Worm (Caenorhabditis elegans) whole organism, dauer: ENCODE data around the gene C26B2.2.

Experiments
- unc-62 ChIP-seq: sonication (generic microtip); optimal IDR thresholded peaks from 2 replicates; lab custom pipeline; 2017; ENCODE audit warnings: missing biosample characterization, missing genetic modification reagents, missing genetic modification characterization

The C26B2.2 gene

DNA sequence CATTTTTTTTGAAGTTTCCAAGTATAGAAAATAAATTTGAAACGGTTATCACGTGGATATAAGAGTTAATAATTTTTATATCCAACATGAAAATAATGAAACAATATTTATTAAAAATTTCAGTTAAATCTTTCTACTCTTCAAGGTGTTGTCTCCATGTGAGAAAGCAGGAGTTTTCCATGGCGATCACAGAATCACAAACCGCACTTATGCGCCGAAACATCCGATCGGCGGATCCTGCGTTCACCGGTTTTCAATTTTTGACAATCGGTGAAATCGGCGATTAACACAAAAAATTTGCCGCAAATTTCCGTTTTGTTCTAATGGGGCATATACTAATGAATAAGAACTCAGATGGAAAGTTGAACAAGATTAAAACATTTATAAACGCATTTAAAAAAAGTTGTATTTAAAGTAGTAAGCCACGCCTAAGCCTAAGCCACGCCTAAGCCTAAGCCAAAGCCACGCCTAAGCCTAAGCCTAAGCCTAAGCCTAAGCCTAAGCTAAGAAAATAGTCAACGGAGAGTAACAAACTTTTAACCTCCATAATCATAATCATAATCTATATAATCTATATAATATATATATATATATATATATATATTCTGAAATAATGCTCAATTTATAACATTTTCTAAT lies at the start of gene C26B2.2:
C26B2.2 (minus strand) TSS at position 88 of the 639 bp plus-strand sequence.
- no peak for TF ChIP-seq unc-62

DNA sequence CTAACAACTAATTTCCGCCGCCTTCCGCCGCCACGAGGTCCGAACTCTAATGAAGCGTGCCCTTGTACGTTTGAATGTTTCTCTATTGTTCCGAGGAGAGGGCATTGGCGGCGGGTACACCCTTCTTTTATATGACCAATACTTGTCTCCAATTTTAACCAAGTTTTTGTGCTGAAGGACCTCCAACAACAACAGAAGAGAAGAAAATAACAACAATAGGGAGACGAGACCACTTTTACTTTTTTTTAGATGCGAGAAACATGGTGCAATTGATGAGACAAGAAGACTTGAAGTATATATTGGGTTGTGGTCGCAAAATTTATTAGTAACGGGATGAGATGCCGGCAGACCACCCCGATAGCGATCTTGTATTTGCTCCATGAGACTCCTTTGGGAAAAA lies 49.0 kb upstream of the C26B2.2 start:
- no peak for TF ChIP-seq unc-62

DNA sequence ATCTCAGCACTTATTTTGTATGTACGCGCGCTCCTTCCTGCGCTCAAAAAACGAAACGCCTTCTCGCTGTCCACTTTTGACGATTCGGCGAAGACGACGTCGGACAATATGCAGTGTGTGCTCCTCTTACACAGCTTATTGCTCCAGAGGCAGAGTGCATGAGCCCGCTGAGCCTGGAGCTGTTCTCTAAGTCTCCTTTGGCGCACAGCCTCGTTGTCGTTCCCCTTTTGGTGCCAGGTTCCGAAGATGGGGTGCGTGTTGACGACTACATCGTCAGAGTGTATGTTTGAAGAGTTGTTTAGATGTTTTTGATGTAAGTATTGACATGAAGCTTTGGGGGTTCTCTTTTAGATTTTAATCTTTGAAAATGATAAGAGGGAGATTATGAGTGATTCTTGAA lies 48.4 kb upstream of the C26B2.2 start:
- TF ChIP-seq unc-62, result no peak

- no peak for TF ChIP-seq unc-62
Observed at ce11 chrIV:8069104-8069503, 47.2 kb upstream of the C26B2.2 start.

DNA sequence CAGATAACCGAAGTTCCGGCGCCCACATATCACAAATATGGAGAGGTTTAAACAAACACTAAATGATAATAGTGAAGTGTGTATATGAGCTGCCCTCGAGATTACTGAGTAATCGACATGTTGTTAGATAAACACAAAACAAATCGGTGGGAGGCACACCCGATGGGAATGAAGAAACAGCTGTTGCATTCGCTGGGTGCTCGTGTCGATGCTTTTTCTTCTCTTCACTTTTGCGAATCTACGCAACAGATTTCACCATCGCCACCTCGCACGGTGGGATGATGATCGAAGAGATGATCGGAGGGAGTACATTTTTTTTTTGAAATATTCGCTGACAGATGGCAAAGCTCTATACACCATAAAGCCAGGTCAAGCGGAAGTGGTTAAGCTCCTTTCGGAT lies 46.4 kb upstream of the C26B2.2 start:
- TF ChIP-seq unc-62, result no peak

DNA sequence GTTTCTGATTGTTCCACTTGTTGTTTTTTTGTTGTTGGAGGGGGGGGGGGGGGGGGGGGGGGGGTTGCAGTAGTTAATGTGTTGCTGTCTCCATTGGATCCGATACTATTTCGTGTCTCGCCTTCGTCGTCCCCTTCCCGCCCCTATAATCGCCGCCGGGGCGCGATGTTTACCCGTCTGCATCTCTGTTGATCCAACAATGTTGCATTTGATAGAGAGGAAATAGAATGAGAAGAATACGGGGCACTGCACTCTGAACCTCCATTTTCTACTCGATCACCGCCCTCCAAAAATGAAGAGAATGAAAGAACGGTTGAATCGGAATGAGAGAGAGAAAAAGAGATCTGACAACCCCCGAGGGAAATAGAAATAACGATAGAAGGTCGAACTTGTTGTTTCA lies 45.8 kb upstream of the C26B2.2 start:
- TF ChIP-seq unc-62, result no peak

DNA sequence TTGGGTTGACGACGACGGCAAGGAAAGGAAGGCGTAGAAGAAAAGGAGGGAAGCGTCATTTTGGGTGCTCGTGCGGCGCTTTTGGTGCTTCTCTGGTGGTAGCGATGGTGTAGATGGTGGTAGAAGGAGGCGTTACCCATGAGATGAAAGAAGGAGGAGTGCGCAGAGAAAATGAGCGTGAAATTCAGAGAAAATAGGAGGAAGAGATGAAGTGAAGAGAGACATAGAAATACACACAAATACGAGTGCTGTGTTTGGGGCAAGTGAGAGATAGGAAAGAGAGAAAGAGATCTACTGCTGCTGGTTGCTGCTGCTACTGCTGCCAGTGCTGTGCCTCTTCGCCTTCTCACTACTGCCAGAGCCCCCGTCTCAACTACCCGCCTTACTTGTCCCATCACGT lies 44.7 kb upstream of the C26B2.2 start:
- TF ChIP-seq unc-62, result no peak

ce11 chrIV:8062359-8062758 lies 40.4 kb upstream of the C26B2.2 start, which contains the start of gene sax-7:
sax-7 (plus strand) TSS chrIV:8062659.
- no peak for TF ChIP-seq unc-62

DNA sequence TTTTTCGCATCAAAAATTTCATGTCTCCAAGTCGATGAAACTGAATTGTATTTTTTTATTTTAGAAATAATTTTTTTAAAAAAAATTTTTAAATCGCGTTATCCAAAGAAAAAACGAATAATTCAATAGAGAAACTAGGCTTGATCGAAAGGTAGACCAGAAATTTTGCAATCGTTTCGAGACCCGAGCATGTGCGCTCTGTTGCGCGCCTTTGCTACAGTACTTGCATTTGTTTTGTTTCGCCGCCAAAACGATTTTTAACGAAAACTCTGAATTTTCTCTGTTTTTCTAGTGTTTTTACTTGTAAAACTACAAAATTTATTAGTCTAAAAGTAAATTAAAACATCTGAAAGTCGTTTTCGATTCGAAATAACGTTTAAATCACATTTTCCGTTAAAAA lies 39.3 kb upstream of the C26B2.2 start:
- TF ChIP-seq unc-62, result no peak

DNA sequence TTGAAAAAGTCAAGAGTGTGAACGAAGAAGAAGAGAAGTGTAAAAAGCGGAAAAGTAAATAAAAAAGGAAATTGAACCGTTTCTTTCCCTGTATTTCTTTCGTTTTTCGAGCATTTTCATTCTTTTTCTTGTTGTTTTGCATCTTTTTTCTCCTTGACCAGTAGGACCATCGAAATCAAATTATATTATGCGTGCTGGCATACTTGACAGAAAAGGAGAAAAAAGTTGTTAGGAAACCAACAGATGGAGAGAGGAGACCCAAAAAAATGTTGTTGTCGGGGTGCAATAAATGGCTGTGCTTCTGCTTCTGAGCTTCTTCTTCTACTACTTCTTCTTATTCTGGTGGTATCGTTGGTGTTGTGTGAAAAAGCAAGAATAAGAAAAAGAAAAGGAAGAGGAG lies 32.0 kb upstream of the C26B2.2 start:
- no peak for TF ChIP-seq unc-62

- TF ChIP-seq unc-62, result no peak
Observed at ce11 chrIV:8052694-8053093, 30.8 kb upstream of the C26B2.2 start.

ce11 chrIV:8048083-8048482 lies 26.2 kb upstream of the C26B2.2 start:
- no peak for TF ChIP-seq unc-62

DNA sequence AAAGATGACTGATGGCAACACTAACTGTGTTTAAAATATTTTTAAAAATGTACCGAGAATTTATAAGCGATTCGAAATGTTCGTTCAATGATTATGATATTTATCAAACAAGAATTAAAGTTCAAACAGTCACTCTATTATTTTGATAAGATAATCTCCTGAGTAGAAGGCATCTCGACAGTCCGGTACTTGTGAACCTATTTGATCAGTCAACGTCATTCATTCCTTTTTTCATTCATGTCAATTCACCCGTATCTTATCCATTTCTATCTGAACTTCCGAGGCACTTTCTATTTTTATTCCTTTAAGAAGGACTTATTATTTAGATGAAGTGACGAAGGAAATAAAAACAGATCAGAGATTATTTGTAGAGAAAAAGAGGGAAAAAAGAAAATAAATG lies 22.7 kb upstream of the C26B2.2 start, which contains the start of gene nhr-258:
nhr-258 (plus strand) TSS at position 365 of the 400 bp plus-strand sequence.
- TF ChIP-seq unc-62, result no peak

DNA sequence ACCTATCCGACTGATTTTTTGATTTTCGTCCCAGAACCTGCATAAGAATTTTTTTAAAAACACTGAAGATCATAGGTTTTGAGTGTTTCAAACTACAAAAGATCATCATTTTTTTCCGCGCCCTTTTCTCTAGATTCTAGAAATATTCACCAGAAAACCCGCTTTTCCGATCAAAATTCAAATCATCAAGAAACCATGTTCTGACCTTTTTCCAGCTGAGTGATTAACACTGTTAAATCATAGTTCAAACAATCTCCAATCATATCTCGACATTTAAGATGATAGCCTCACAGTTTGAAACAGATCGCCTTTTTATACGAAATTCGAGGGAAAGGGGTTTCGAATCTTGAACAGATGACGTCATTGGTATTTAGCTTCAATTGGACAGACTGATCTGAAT lies 21.8 kb upstream of the C26B2.2 start:
- no peak for TF ChIP-seq unc-62

ce11 chrIV:8042897-8043296 lies 21.0 kb upstream of the C26B2.2 start:
- no peak for TF ChIP-seq unc-62

ce11 chrIV:8042005-8042404 lies 20.1 kb upstream of the C26B2.2 start:
- TF ChIP-seq unc-62, result no peak

- TF ChIP-seq unc-62, result no peak
Observed at ce11 chrIV:8040610-8041317, 18.8 kb upstream of the C26B2.2 start.

- no peak for TF ChIP-seq unc-62
Observed at ce11 chrIV:8036492-8036891, 14.6 kb upstream of the C26B2.2 start.
